Fruit fly (Drosophila melanogaster) whole organism, prepupa: Measurements from ENCODE around the gene Hsc20.
A peak's percentile ranks its signal among the peaks of the same experiment; 100 is the strongest.

Source experiments
- Blimp-1 ChIP-seq: fragments of 200-800 bp; sonication (Bioruptor generic); optimal IDR thresholded peaks from 3 replicates; lab custom pipeline; 2017; ENCODE audit warnings: missing biosample characterization, missing genetic modification characterization, mild to moderate bottlenecking, moderate library complexity, missing genetic modification reagents
- CG10631 ChIP-seq: fragments of 200-800 bp; sonication (Bioruptor generic); optimal IDR thresholded peaks from 2 replicates; lab custom pipeline; 2016; ENCODE audit warnings: missing biosample characterization, missing genetic modification characterization
- CG10669 ChIP-seq: fragments of 200-800 bp; sonication (Bioruptor generic); optimal IDR thresholded peaks from 3 replicates; lab custom pipeline; 2018; ENCODE audit warnings: missing biosample characterization, mild to moderate bottlenecking, missing genetic modification characterization, moderate library complexity
- CG11294 ChIP-seq: fragments of 200-800 bp; sonication (Bioruptor generic); IDR thresholded peaks from 2 replicates; pipeline ENCODE4 v1.3.6; 2022; ENCODE audit warnings: missing biosample characterization, missing genetic modification characterization
- CG11902 ChIP-seq: fragments of 200-800 bp; sonication (Bioruptor generic); optimal IDR thresholded peaks from 3 replicates; lab custom pipeline; 2016; ENCODE audit warnings: missing biosample characterization, missing genetic modification characterization
- CG15336 ChIP-seq: fragments of 200-800 bp; sonication (Bioruptor generic); IDR thresholded peaks from 2 replicates; pipeline ENCODE4 v1.3.6; 2022; ENCODE audit warnings: missing biosample characterization, missing genetic modification characterization
- CG1621 ChIP-seq: fragments of 200-800 bp; sonication (Bioruptor generic); optimal IDR thresholded peaks from 3 replicates; lab custom pipeline; 2018; ENCODE audit warnings: missing biosample characterization, mild to moderate bottlenecking, missing genetic modification characterization
- CG3032 ChIP-seq: fragments of 200-800 bp; optimal IDR thresholded peaks from 2 replicates; lab custom pipeline; 2019; ENCODE audit warnings: missing biosample characterization, mild to moderate bottlenecking, missing genetic modification characterization, moderate library complexity
- CG31627 ChIP-seq: fragments of 200-800 bp; sonication (Bioruptor generic); optimal IDR thresholded peaks from 3 replicates; lab custom pipeline; 2016; ENCODE audit warnings: missing biosample characterization, missing genetic modification characterization
- CG32006 ChIP-seq: fragments of 200-800 bp; sonication (Bioruptor generic); optimal IDR thresholded peaks from 3 replicates; lab custom pipeline; 2017; ENCODE audit warnings: missing biosample characterization, mild to moderate bottlenecking, missing genetic modification characterization
- CG34406 ChIP-seq: fragments of 200-800 bp; sonication (Bioruptor generic); optimal IDR thresholded peaks from 3 replicates; lab custom pipeline; 2016; ENCODE audit warnings: missing biosample characterization, missing genetic modification characterization
- CG3919 ChIP-seq: fragments of 200-800 bp; sonication (Bioruptor generic); optimal IDR thresholded peaks from 3 replicates; lab custom pipeline; 2016; ENCODE audit warnings: missing biosample characterization, missing genetic modification characterization
- CG4318 ChIP-seq: fragments of 200-800 bp; sonication (Bioruptor generic); optimal IDR thresholded peaks from 3 replicates; lab custom pipeline; 2017; ENCODE audit warnings: missing biosample characterization, mild to moderate bottlenecking, missing genetic modification characterization
- CG6163 ChIP-seq: fragments of 200-800 bp; sonication (Bioruptor generic); IDR thresholded peaks from 3 replicates; pipeline ENCODE4 v1.3.6; 2022; ENCODE audit warnings: missing biosample characterization, missing genetic modification characterization
- CG6276 ChIP-seq: fragments of 200-800 bp; sonication (Bioruptor generic); optimal IDR thresholded peaks from 2 replicates; lab custom pipeline; 2017; ENCODE audit warnings: missing biosample characterization, mild to moderate bottlenecking, missing genetic modification characterization
- CG6792 ChIP-seq: fragments of 200-800 bp; sonication (Bioruptor generic); optimal IDR thresholded peaks from 3 replicates; lab custom pipeline; 2016; ENCODE audit warnings: missing biosample characterization, missing genetic modification characterization
- CG6808 ChIP-seq: fragments of 200-800 bp; sonication (Bioruptor generic); optimal IDR thresholded peaks from 3 replicates; lab custom pipeline; 2017; ENCODE audit warnings: missing biosample characterization, missing genetic modification characterization, mild to moderate bottlenecking, moderate library complexity, missing genetic modification reagents
- CG7368 ChIP-seq: fragments of 200-800 bp; sonication (Bioruptor generic); optimal IDR thresholded peaks from 3 replicates; lab custom pipeline; 2016; ENCODE audit warnings: missing biosample characterization, missing genetic modification characterization
- CG8119 ChIP-seq: fragments of 200-800 bp; sonication (Bioruptor generic); IDR thresholded peaks from 3 replicates; pipeline ENCODE4 v1.3.6; 2022; ENCODE audit warnings: missing biosample characterization, missing genetic modification characterization
- CG8319 ChIP-seq: fragments of 200-800 bp; sonication (Bioruptor generic); optimal IDR thresholded peaks from 3 replicates; lab custom pipeline; 2016; ENCODE audit warnings: missing biosample characterization, missing genetic modification characterization
- CG8632 ChIP-seq: fragments of 200-800 bp; sonication (Bioruptor generic); optimal IDR thresholded peaks from 3 replicates; lab custom pipeline; 2016; ENCODE audit warnings: missing biosample characterization, missing genetic modification characterization
- Eip78C ChIP-seq: fragments of 200-800 bp; sonication (Bioruptor generic); peaks from one replicate; lab custom pipeline; 2016; ENCODE audit warnings: missing biosample characterization, missing genetic modification characterization
- Eip93F ChIP-seq: fragments of 200-800 bp; sonication (Bioruptor generic); optimal IDR thresholded peaks from 2 replicates; lab custom pipeline; 2016; ENCODE audit warnings: missing biosample characterization, mild to moderate bottlenecking, missing genetic modification characterization
- Ets21C ChIP-seq: fragments of 200-800 bp; sonication (Bioruptor generic); optimal IDR thresholded peaks from 3 replicates; lab custom pipeline; 2016; ENCODE audit warnings: missing biosample characterization, missing genetic modification characterization
- Ets96B ChIP-seq: fragments of 200-800 bp; optimal IDR thresholded peaks from 2 replicates; lab custom pipeline; 2019; ENCODE audit warnings: missing biosample characterization, mild to moderate bottlenecking, missing genetic modification characterization, moderate library complexity
- Gug ChIP-seq: fragments of 200-800 bp; sonication (Bioruptor generic); IDR thresholded peaks from 2 replicates; pipeline ENCODE4 v1.3.6; 2022; ENCODE audit warnings: missing biosample characterization, missing genetic modification characterization
- Hr38 ChIP-seq: sonication (Bioruptor generic); optimal IDR thresholded peaks from 2 replicates; lab custom pipeline; 2016; ENCODE audit warnings: missing biosample characterization, missing genetic modification characterization
- Hr39 ChIP-seq: fragments of 200-800 bp; sonication (Bioruptor generic); optimal IDR thresholded peaks from 2 replicates; lab custom pipeline; 2016; ENCODE audit warnings: missing biosample characterization, missing genetic modification characterization
- Hr4 ChIP-seq: fragments of 200-800 bp; sonication (Bioruptor generic); optimal IDR thresholded peaks from 3 replicates; lab custom pipeline; 2016; ENCODE audit warnings: missing biosample characterization, missing genetic modification characterization
- Lpt ChIP-seq: fragments of 200-800 bp; sonication (Bioruptor generic); optimal IDR thresholded peaks from 3 replicates; lab custom pipeline; 2016; ENCODE audit warnings: missing biosample characterization, missing genetic modification characterization
- Met ChIP-seq: fragments of 200-800 bp; sonication (Bioruptor generic); optimal IDR thresholded peaks from 3 replicates; lab custom pipeline; 2016; ENCODE audit warnings: missing biosample characterization, missing genetic modification characterization
- OdsH ChIP-seq: fragments of 200-800 bp; sonication (Bioruptor generic); optimal IDR thresholded peaks from 3 replicates; lab custom pipeline; 2016; ENCODE audit warnings: missing biosample characterization, missing genetic modification characterization
- Smox ChIP-seq: fragments of 200-800 bp; sonication (Bioruptor generic); optimal IDR thresholded peaks from 3 replicates; lab custom pipeline; 2016; ENCODE audit warnings: missing biosample characterization, missing genetic modification characterization
- Sox102F ChIP-seq: fragments of 200-800 bp; sonication (Bioruptor generic); optimal IDR thresholded peaks from 2 replicates; lab custom pipeline; 2016; ENCODE audit warnings: missing biosample characterization, mild to moderate bottlenecking, missing genetic modification characterization
- Sox14 ChIP-seq: fragments of 200-800 bp; sonication (Bioruptor generic); optimal IDR thresholded peaks from 3 replicates; lab custom pipeline; 2016; ENCODE audit warnings: missing biosample characterization, missing genetic modification characterization
- Sox15 ChIP-seq: fragments of 200-800 bp; sonication (Bioruptor generic); optimal IDR thresholded peaks from 3 replicates; lab custom pipeline; 2016; ENCODE audit warnings: missing biosample characterization, missing genetic modification characterization
- achi ChIP-seq: fragments of 200-800 bp; sonication (Bioruptor generic); optimal IDR thresholded peaks from 3 replicates; lab custom pipeline; 2016; ENCODE audit warnings: missing biosample characterization, missing genetic modification characterization
- acj6 ChIP-seq: fragments of 200-800 bp; sonication (Bioruptor generic); optimal IDR thresholded peaks from 3 replicates; lab custom pipeline; 2016; ENCODE audit warnings: missing biosample characterization, missing genetic modification characterization
- cyc ChIP-seq: fragments of 200-800 bp; sonication (Bioruptor generic); optimal IDR thresholded peaks from 3 replicates; lab custom pipeline; 2016; ENCODE audit warnings: missing biosample characterization, missing genetic modification characterization
- dac ChIP-seq: fragments of 200-800 bp; sonication (Bioruptor generic); optimal IDR thresholded peaks from 2 replicates; lab custom pipeline; 2017; ENCODE audit warnings: missing biosample characterization, mild to moderate bottlenecking, missing genetic modification characterization
- dsx ChIP-seq: fragments of 200-800 bp; optimal IDR thresholded peaks from 3 replicates; lab custom pipeline; 2019; ENCODE audit warnings: missing biosample characterization, mild to moderate bottlenecking, missing genetic modification characterization, moderate library complexity; ENCODE audit not compliant: poor library complexity, severe bottlenecking
- esn ChIP-seq: fragments of 200-800 bp; sonication (Bioruptor generic); optimal IDR thresholded peaks from 2 replicates; lab custom pipeline; 2016; ENCODE audit warnings: missing biosample characterization, mild to moderate bottlenecking, missing genetic modification characterization, moderate library complexity
- fd85E ChIP-seq: fragments of 200-800 bp; sonication (Bioruptor generic); optimal IDR thresholded peaks from 3 replicates; lab custom pipeline; 2016; ENCODE audit warnings: missing biosample characterization, missing genetic modification characterization
- fkh ChIP-seq: fragments of 200-800 bp; sonication (Bioruptor generic); optimal IDR thresholded peaks from 3 replicates; lab custom pipeline; 2017; ENCODE audit warnings: missing biosample characterization, mild to moderate bottlenecking, missing genetic modification characterization, moderate library complexity
- lz ChIP-seq: fragments of 200-800 bp; sonication (Bioruptor generic); optimal IDR thresholded peaks from 3 replicates; lab custom pipeline; 2016; ENCODE audit warnings: missing biosample characterization, missing genetic modification characterization
- salr ChIP-seq, 2 experiments: fragments of 200-800 bp; sonication (Bioruptor generic); optimal IDR thresholded peaks; 3 replicates each; lab custom pipeline; 2016 to 2018; ENCODE audit warnings: missing biosample characterization in 2 of 2, missing genetic modification characterization in 2 of 2, mild to moderate bottlenecking in 1 of 2
- spab ChIP-seq: fragments of 200-800 bp; sonication (Bioruptor generic); optimal IDR thresholded peaks from 2 replicates; lab custom pipeline; 2017; ENCODE audit warnings: missing biosample characterization, mild to moderate bottlenecking, missing genetic modification characterization, missing genetic modification reagents
- ss ChIP-seq, 2 experiments: fragments of 200-800 bp; sonication (Bioruptor generic); optimal IDR thresholded peaks; 2 replicates in 1 of 2; 3 replicates in 1 of 2; lab custom pipeline; 2017 to 2018; ENCODE audit warnings: mild to moderate bottlenecking in 2 of 2, missing biosample characterization in 2 of 2, missing genetic modification characterization in 2 of 2, moderate library complexity in 1 of 2
- svp ChIP-seq: fragments of 200-800 bp; sonication (Bioruptor generic); peaks from one replicate; lab custom pipeline; 2016; ENCODE audit warnings: missing biosample characterization, missing genetic modification characterization
- topi ChIP-seq: fragments of 200-800 bp; sonication (Bioruptor generic); optimal IDR thresholded peaks from 3 replicates; lab custom pipeline; 2016; ENCODE audit warnings: missing biosample characterization, missing genetic modification characterization
- vri ChIP-seq: fragments of 200-800 bp; sonication (Bioruptor generic); optimal IDR thresholded peaks from 3 replicates; lab custom pipeline; 2016; ENCODE audit warnings: missing biosample characterization, mild to moderate bottlenecking, missing genetic modification characterization

The Hsc20 gene

DNA sequence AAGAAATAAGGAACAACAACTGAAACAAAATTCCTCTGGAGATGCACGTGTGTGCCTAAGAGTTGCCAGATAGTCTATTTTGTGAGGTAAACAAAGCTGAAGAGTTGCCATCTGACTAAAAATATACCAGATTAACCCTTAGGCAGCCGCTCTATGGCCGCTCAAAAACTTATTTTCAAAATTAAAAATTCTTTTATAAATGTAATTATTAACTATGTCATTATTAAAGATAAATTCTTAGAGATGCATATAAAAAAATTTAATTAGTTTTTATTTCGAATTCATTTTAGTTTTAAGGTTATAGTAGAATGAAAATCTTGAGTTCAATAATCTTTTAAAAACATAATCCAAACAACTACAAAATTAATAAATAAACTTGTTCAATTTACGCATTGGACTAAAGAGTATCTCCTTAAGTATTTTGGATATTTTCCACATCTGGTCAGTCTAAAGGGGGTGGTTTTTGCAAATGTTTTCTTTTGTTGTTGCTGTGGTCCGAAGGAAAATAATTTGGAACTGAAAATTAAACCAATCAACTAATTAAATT, 4.2 kb upstream of the Hsc20 start, which contains the start of gene Tmx3:
Gene Tmx3, plus strand, starts transcription at position 442 of the 547 bp plus-strand sequence.
- TF ChIP-seq Smox (GFP tag; lab: Kevin White, UChicago) (no peak), acj6 (GFP tag; lab: Kevin White, UChicago) (peak; percentile 86), CG10631 (GFP tag; lab: Kevin White, UChicago) (peak; percentile 91), fd85E (GFP tag; lab: Kevin White, UChicago) (no peak), esn (peak; percentile 83), CG6808 (peak; percentile 53), CG6792 (GFP tag; lab: Kevin White, UChicago) (peak; percentile 80), CG11294 (GFP tag; lab: Robert Waterston, UW) (peak; percentile 87), vri (no peak), CG6276 (GFP tag; lab: Kevin White, UChicago) (no peak), Eip93F (peak; percentile 29), CG31627 (peak; percentile 74), fkh (GFP tag; lab: Kevin White, UChicago) (peak; percentile 98), Sox102F (GFP tag; lab: Kevin White, UChicago) (peak; percentile 58), Sox14 (GFP tag; lab: Kevin White, UChicago) (peak; percentile 69), dsx (peak; percentile 83), OdsH (GFP tag; lab: Kevin White, UChicago) (peak; percentile 89), achi (GFP tag; lab: Kevin White, UChicago) (peak; percentile 78), CG6163 (GFP tag; lab: Robert Waterston, UW) (peak; percentile 93; the same call in 2 of the 3 replicates), CG32006 (GFP tag; lab: Kevin White, UChicago) (peak; percentile 86), Ets96B (peak; percentile 86), CG8632 (peak; percentile 80), CG11902 (GFP tag; lab: Kevin White, UChicago) (peak; percentile 64), lz (GFP tag; lab: Kevin White, UChicago) (peak; percentile 79), Met (GFP tag; lab: Kevin White, UChicago) (peak; percentile 76), cyc (GFP tag; lab: Kevin White, UChicago) (peak; percentile 74), Blimp-1 (GFP tag; lab: Kevin White, UChicago) (peak; percentile 42), CG4318 (GFP tag; lab: Kevin White, UChicago) (no peak), svp (GFP tag; lab: Kevin White, UChicago) (peak; percentile 90), Lpt (GFP tag; lab: Kevin White, UChicago) (no peak), salr (GFP tag; optimal IDR thresholded peaks at IDR 0.05; lab: Kevin White, UChicago) (peak; percentile 50 to 87), CG34406 (peak; percentile 82), CG3032 (tag; lab: Kevin White, UChicago) (peak; percentile 89), spab (GFP tag; lab: Kevin White, UChicago) (no peak), CG3919 (GFP tag; lab: Kevin White, UChicago) (peak; percentile 55), ss (GFP tag; optimal IDR thresholded peaks at IDR 0.05; lab: Kevin White, UChicago) (peak in 1 of 2 experiments; percentile 67), Hr4 (GFP tag; lab: Kevin White, UChicago) (peak; percentile 74), CG7368 (GFP tag; lab: Kevin White, UChicago) (peak; percentile 39), Hr39 (GFP tag; lab: Kevin White, UChicago) (peak; percentile 69), dac (peak; percentile 65), topi (GFP tag; lab: Kevin White, UChicago) (peak; percentile 72), CG8319 (peak; percentile 44), CG8119 (peak; percentile 84; the same call in 2 of the 3 replicates), CG15336 (peak; percentile 85), Eip78C (peak; percentile 92), CG1621 (tag; lab: Kevin White, UChicago) (no peak), Gug (GFP tag; lab: Robert Waterston, UW) (peak; percentile 89), Sox15 (peak; percentile 74), Hr38 (GFP tag; lab: Kevin White, UChicago) (no peak), CG10669 (GFP tag; lab: Kevin White, UChicago) (peak; percentile 71), Ets21C (GFP tag; lab: Kevin White, UChicago) (peak; percentile 60)
